Worm (Caenorhabditis elegans): ENCODE data around the gene sas-6.

- TF ChIP-seq elt-3 (tag; optimal IDR thresholded peaks at IDR 0.05) (no peak), mab-5 (tag; optimal IDR thresholded peaks at IDR 0.05) (no peak), nhr-12 (tag; optimal IDR thresholded peaks at IDR 0.05) (no peak), lsy-2 (tag; optimal IDR thresholded peaks at IDR 0.05) (no peak), lin-13 (tag; optimal IDR thresholded peaks at IDR 0.05) (no peak)
Observed at ce11 chrIV:13795249-13795909, 6.8 kb upstream of the sas-6 start.

All from whole organism, mixed stage, embryonic.